Fruit fly (Drosophila melanogaster) whole organism, adult: Measurements from ENCODE around the gene CG4301.

Experiments
- CG11617 ChIP-seq: fragments of 200-800 bp; sonication (Bioruptor generic); optimal IDR thresholded peaks from 2 replicates; lab custom pipeline; 2017; ENCODE audit warnings: mild to moderate bottlenecking, missing biosample characterization, missing genetic modification reagents, missing genetic modification characterization
- CG12768 ChIP-seq: fragments of 200-800 bp; sonication (Bioruptor generic); optimal IDR thresholded peaks from 2 replicates; lab custom pipeline; 2017; ENCODE audit warnings: missing biosample characterization, missing genetic modification characterization, mild to moderate bottlenecking, moderate library complexity, missing genetic modification reagents
- CG14711 ChIP-seq: fragments of 200-800 bp; sonication (Bioruptor generic); optimal IDR thresholded peaks from 2 replicates; lab custom pipeline; 2018; ENCODE audit warnings: missing biosample characterization, mild to moderate bottlenecking, missing genetic modification characterization, moderate library complexity
- CG1620 ChIP-seq: fragments of 200-800 bp; sonication (Bioruptor generic); optimal IDR thresholded peaks from 2 replicates; lab custom pipeline; 2016; ENCODE audit warnings: missing biosample characterization, missing genetic modification characterization
- CG7101 ChIP-seq: fragments of 200-800 bp; sonication (Bioruptor generic); optimal IDR thresholded peaks from 2 replicates; lab custom pipeline; 2018; ENCODE audit warnings: missing biosample characterization, mild to moderate bottlenecking, missing genetic modification characterization, moderate library complexity
- Clk ChIP-seq: fragments of 200-800 bp; sonication (Bioruptor generic); optimal IDR thresholded peaks from 2 replicates; lab custom pipeline; 2017; ENCODE audit warnings: missing biosample characterization, missing genetic modification characterization
- Crg-1 ChIP-seq: fragments of 200-800 bp; sonication (Bioruptor generic); optimal IDR thresholded peaks from 2 replicates; lab custom pipeline; 2016; ENCODE audit warnings: missing biosample characterization, missing genetic modification characterization
- bab1 ChIP-seq: fragments of 200-800 bp; sonication (Bioruptor generic); optimal IDR thresholded peaks from 3 replicates; lab custom pipeline; 2019; ENCODE audit warnings: missing biosample characterization, mild to moderate bottlenecking, missing genetic modification characterization, moderate library complexity
- kay ChIP-seq: fragments of 200-800 bp; sonication (Bioruptor generic); peaks from one replicate; lab custom pipeline; 2016; ENCODE audit warnings: missing biosample characterization, missing genetic modification characterization, borderline replicate concordance
- ovo ChIP-seq: fragments of 200-800 bp; sonication (Bioruptor generic); optimal IDR thresholded peaks from 2 replicates; lab custom pipeline; 2016; ENCODE audit warnings: missing biosample characterization, missing genetic modification characterization
- pad ChIP-seq: fragments of 200-800 bp; sonication (Bioruptor generic); optimal IDR thresholded peaks from 3 replicates; lab custom pipeline; 2017; ENCODE audit warnings: missing biosample characterization, missing genetic modification characterization, mild to moderate bottlenecking, moderate library complexity, missing genetic modification reagents
- toe ChIP-seq: fragments of 200-800 bp; sonication (Bioruptor generic); optimal IDR thresholded peaks from 2 replicates; lab custom pipeline; 2016; ENCODE audit warnings: missing biosample characterization, missing genetic modification characterization

DNA sequence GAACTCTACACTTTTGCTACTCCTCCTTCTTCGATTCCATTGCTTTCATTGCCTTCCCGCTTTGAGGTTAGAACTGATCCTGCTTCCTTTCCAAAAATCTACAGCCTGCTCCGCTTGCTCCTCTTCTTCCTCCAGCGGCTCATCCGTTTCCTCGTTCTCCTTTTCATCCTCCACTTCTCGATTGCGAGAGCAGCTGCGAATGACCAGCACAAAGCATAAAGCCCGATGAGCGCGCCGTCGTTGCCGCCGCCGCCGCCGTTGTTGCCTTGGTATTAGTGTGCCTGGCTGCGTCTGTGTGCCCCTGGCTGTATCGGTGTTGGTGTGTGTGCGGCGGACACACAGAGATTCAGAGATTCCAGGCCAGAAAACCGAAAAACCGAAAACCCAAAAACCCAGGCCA, 19.0 kb downstream of the CG4301 start:
- TF ChIP-seq Clk (GFP tag; lab: Kevin White, UChicago) (no peak), CG12768 (GFP tag; lab: Kevin White, UChicago) (no peak), ovo (no peak), toe (GFP tag; lab: Kevin White, UChicago) (no peak), pad (no peak), kay (no peak), CG14711 (no peak), CG11617 (GFP tag; lab: Kevin White, UChicago) (no peak), Crg-1 (GFP tag; lab: Kevin White, UChicago) (no peak), bab1 (no peak), CG1620 (GFP tag; lab: Kevin White, UChicago) (no peak), CG7101 (tag; lab: Kevin White, UChicago) (no peak)
